Worm (Caenorhabditis elegans) whole organism, L3 larva: ENCODE results near the gene C06B8.2.
A peak's percentile ranks its signal among the peaks of the same experiment; 100 is the strongest.

Experiments
- aly-2 ChIP-seq: fragments of 150-350 bp; optimal IDR thresholded peaks from 2 replicates; lab custom pipeline; 2014; ENCODE audit warnings: missing biosample characterization, missing genetic modification characterization
- ama-1 ChIP-seq: fragments of 150-350 bp; optimal IDR thresholded peaks from 2 replicates; lab custom pipeline; 2018
- ceh-16 ChIP-seq: sonication (generic microtip); optimal IDR thresholded peaks from 2 replicates; lab custom pipeline; 2017; ENCODE audit warnings: missing biosample characterization, missing genetic modification characterization
- ceh-28 ChIP-seq: fragments of 150-350 bp; optimal IDR thresholded peaks from 2 replicates; lab custom pipeline; 2014; ENCODE audit warnings: missing biosample characterization, missing genetic modification reagents, missing genetic modification characterization
- ceh-82 ChIP-seq: fragments of 150-350 bp; optimal IDR thresholded peaks from 2 replicates; lab custom pipeline; 2014; ENCODE audit warnings: missing biosample characterization, missing genetic modification characterization
- daf-12 ChIP-seq: fragments of 150-350 bp; optimal IDR thresholded peaks from 2 replicates; lab custom pipeline; 2014; ENCODE audit warnings: missing biosample characterization, missing genetic modification reagents, missing genetic modification characterization
- egl-27 ChIP-seq: sonication (generic microtip); optimal IDR thresholded peaks from 4 replicates; lab custom pipeline; 2017; ENCODE audit warnings: missing biosample characterization, missing genetic modification reagents, missing genetic modification characterization
- elt-2 ChIP-seq: sonication (generic microtip); optimal IDR thresholded peaks from 2 replicates; lab custom pipeline; 2016; ENCODE audit warnings: missing genetic modification reagents, mild to moderate bottlenecking, missing genetic modification characterization, missing compliant biosample characterization
- elt-3 ChIP-seq, 3 experiments: fragments of 150-350 bp in 1 of 3; sonication (generic microtip) in 2 of 3; optimal IDR thresholded peaks; 2 replicates in 2 of 3; 4 replicates in 1 of 3; lab custom pipeline; 2014 to 2017; ENCODE audit warnings: missing biosample characterization in 3 of 3, missing genetic modification characterization in 3 of 3
- fkh-10 ChIP-seq: sonication (generic microtip); optimal IDR thresholded peaks from 2 replicates; lab custom pipeline; 2017; ENCODE audit warnings: missing biosample characterization, missing genetic modification reagents, missing genetic modification characterization
- lsy-12 ChIP-seq: sonication (generic microtip); optimal IDR thresholded peaks from 2 replicates; lab custom pipeline; 2016; ENCODE audit warnings: mild to moderate bottlenecking, missing genetic modification characterization, missing compliant biosample characterization
- mdl-1 ChIP-seq: fragments of 150-350 bp; optimal IDR thresholded peaks from 2 replicates; lab custom pipeline; 2014; ENCODE audit warnings: missing biosample characterization, missing genetic modification characterization
- mml-1 ChIP-seq: fragments of 150-350 bp; sonication (generic microtip); optimal IDR thresholded peaks from 3 replicates; lab custom pipeline; 2014; ENCODE audit warnings: missing biosample characterization, missing genetic modification characterization
- nfya-1 ChIP-seq: sonication (generic microtip); optimal IDR thresholded peaks from 2 replicates; lab custom pipeline; 2017; ENCODE audit warnings: missing genetic modification characterization, mild to moderate bottlenecking, missing compliant biosample characterization, antibody characterized with exemption, moderate library complexity; ENCODE audit not compliant: insufficient read depth
- nhr-23 ChIP-seq: fragments of 150-350 bp; optimal IDR thresholded peaks from 2 replicates; lab custom pipeline; 2014; ENCODE audit warnings: missing biosample characterization, missing genetic modification reagents, missing genetic modification characterization
- nhr-237 ChIP-seq: fragments of 150-350 bp; optimal IDR thresholded peaks from 2 replicates; lab custom pipeline; 2014; ENCODE audit warnings: missing biosample characterization, missing genetic modification characterization
- nhr-25 ChIP-seq: sonication (generic microtip); optimal IDR thresholded peaks from 2 replicates; lab custom pipeline; 2017; ENCODE audit warnings: missing biosample characterization, missing genetic modification characterization
- nhr-28 ChIP-seq: fragments of 150-350 bp; optimal IDR thresholded peaks from 2 replicates; lab custom pipeline; 2014; ENCODE audit warnings: missing biosample characterization, missing genetic modification characterization
- nhr-43 ChIP-seq: sonication (generic microtip); optimal IDR thresholded peaks from 2 replicates; lab custom pipeline; 2016; ENCODE audit warnings: mild to moderate bottlenecking, missing genetic modification characterization, missing compliant biosample characterization; ENCODE audit not compliant: poor library complexity, severe bottlenecking
- nhr-76 ChIP-seq: fragments of 150-350 bp; sonication (generic microtip); optimal IDR thresholded peaks from 5 replicates; lab custom pipeline; 2014; ENCODE audit warnings: missing biosample characterization, missing genetic modification characterization
- nhr-77 ChIP-seq: fragments of 150-350 bp; optimal IDR thresholded peaks from 2 replicates; lab custom pipeline; 2014; ENCODE audit warnings: missing biosample characterization, missing genetic modification characterization
- pqm-1 ChIP-seq: fragments of 150-350 bp; optimal IDR thresholded peaks from 2 replicates; lab custom pipeline; 2017; ENCODE audit warnings: missing biosample characterization, missing genetic modification characterization, inconsistent platforms
- skn-1 ChIP-seq: fragments of 150-350 bp; optimal IDR thresholded peaks from 2 replicates; lab custom pipeline; 2014; ENCODE audit warnings: missing biosample characterization, missing genetic modification characterization
- snpc-4 ChIP-seq: fragments of 150-350 bp; optimal IDR thresholded peaks from 2 replicates; lab custom pipeline; 2014; ENCODE audit warnings: missing biosample characterization, missing genetic modification characterization
- tbx-2 ChIP-seq: sonication (generic microtip); optimal IDR thresholded peaks from 2 replicates; lab custom pipeline; 2016; ENCODE audit warnings: mild to moderate bottlenecking, missing genetic modification characterization, missing compliant biosample characterization
- unc-39 ChIP-seq: sonication (generic microtip); optimal IDR thresholded peaks from 4 replicates; lab custom pipeline; 2017; ENCODE audit warnings: missing biosample characterization, missing genetic modification characterization
- unc-62 ChIP-seq: fragments of 150-350 bp; sonication (generic microtip); optimal IDR thresholded peaks from 4 replicates; lab custom pipeline; 2014; ENCODE audit warnings: missing biosample characterization, missing genetic modification reagents, missing genetic modification characterization
- zag-1 ChIP-seq: fragments of 150-350 bp; optimal IDR thresholded peaks from 2 replicates; lab custom pipeline; 2014; ENCODE audit warnings: missing biosample characterization, missing genetic modification characterization
- ztf-4 ChIP-seq: fragments of 150-350 bp; optimal IDR thresholded peaks from 2 replicates; lab custom pipeline; 2014; ENCODE audit warnings: missing biosample characterization, missing genetic modification characterization

Gene C06B8.2

ce11 chrV:15448408-15448807 lies 30.1 kb downstream of the C06B8.2 start, which contains the start of gene T26H5.4:
Gene T26H5.4, minus strand, starts transcription at chrV:15448701.
- TF ChIP-seq pqm-1 (tag; lab: Kevin White, UChicago) (peak; percentile 77), elt-2 (tag; lab: Kevin White, UChicago) (peak; percentile 81), ceh-16 (tag; lab: Kevin White, UChicago) (no peak)

DNA sequence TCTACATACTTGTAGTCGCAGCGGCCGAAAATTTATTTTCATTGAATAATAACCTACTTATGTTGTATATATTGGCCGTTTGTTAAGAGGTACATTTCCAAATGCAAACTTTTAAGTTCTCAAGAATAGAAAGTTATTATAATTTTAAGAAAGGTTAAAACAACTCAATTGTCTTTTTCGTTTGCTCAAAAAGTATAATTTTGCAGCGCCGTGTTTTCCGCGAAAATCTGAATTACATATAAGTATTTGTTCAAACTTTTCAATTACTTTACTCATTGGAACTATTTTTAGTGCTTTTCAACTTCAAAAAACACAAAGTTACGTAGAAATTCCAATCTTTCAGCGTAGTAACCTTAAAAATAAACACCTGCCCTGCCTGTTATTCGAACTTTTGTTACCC lies 33.1 kb downstream of the C06B8.2 start, which contains the start of gene srh-239:
srh-239 (plus strand) TSS at position 301 of the 400 bp plus-strand sequence.
- TF ChIP-seq ceh-28 (tag; lab: Kevin White, UChicago) (no peak), nhr-25 (tag; lab: Kevin White, UChicago) (no peak), unc-39 (tag; lab: Kevin White, UChicago) (no peak), ceh-82 (tag; lab: Kevin White, UChicago) (no peak), aly-2 (tag; lab: Kevin White, UChicago) (no peak), nhr-28 (no peak), mml-1 (tag; lab: Kevin White, UChicago) (no peak), unc-62 (GFP tag; lab: Kevin White, UChicago) (no peak), egl-27 (tag; lab: Kevin White, UChicago) (no peak), elt-3 (tag; optimal IDR thresholded peaks at IDR 0.05; lab: Kevin White, UChicago) (no peak), nhr-23 (tag; lab: Kevin White, UChicago) (no peak), nhr-76 (tag; lab: Kevin White, UChicago) (no peak), daf-12 (tag; lab: Kevin White, UChicago) (no peak), ztf-4 (tag; lab: Kevin White, UChicago) (no peak), pqm-1 (tag; lab: Kevin White, UChicago) (no peak), nhr-43 (tag; lab: Kevin White, UChicago) (no peak)

ce11 chrV:15444615-15445014 lies 33.9 kb downstream of the C06B8.2 start, which contains the start of gene T26H5.9:
Gene T26H5.9, plus strand, starts transcription at chrV:15444916.
- TF ChIP-seq pqm-1 (tag; lab: Kevin White, UChicago) (peak; percentile 12), fkh-10 (GFP tag; lab: Kevin White, UChicago) (no peak), elt-2 (tag; lab: Kevin White, UChicago) (peak; percentile 65)
- TF ChIP-seq, all 47 proteins: peak for 2

DNA sequence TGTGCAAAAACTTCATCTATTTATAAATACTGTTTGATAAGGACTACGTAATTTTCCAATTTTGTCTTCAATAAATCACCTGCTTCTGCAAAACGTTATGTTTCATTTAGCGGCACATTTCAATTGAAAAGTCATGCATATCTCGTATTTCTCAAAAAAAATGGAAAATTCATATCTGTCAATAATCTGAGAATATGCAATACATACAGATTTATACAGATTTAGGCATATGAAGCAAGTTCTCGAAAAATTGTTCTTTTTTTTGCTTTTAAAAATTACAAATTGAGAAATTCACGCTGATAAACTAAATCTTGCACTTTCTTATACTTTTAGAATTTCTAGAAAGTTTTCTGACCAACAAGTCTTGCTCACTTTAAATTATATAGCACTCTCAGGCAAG lies 34.4 kb downstream of the C06B8.2 start, which contains the start of gene T26H5.11:
T26H5.11 (minus strand) TSS at position 101 of the 400 bp plus-strand sequence.
- TF ChIP-seq mdl-1 (tag; lab: Kevin White, UChicago) (no peak), aly-2 (tag; lab: Kevin White, UChicago) (no peak), ama-1 (lab: Kevin White, UChicago) (no peak), lsy-12 (tag; lab: Kevin White, UChicago) (no peak), nhr-25 (tag; lab: Kevin White, UChicago) (no peak), nhr-237 (tag; lab: Kevin White, UChicago) (no peak), elt-2 (tag; lab: Kevin White, UChicago) (no peak), skn-1 (no peak)

- TF ChIP-seq zag-1 (tag; lab: Kevin White, UChicago) (no peak), ceh-28 (tag; lab: Kevin White, UChicago) (no peak), nhr-23 (tag; lab: Kevin White, UChicago) (no peak), snpc-4 (tag; lab: Kevin White, UChicago) (no peak), nhr-77 (tag; lab: Kevin White, UChicago) (no peak), tbx-2 (tag; lab: Kevin White, UChicago) (no peak)
These were observed 34.8 kb downstream of the C06B8.2 start, which contains the start of gene T26H5.10 for ce11 chrV:15443708-15444107. Gene T26H5.10, minus strand, starts transcription at chrV:15443808.

ce11 chrV:15442384-15442783 lies 36.2 kb downstream of the C06B8.2 start:
- TF ChIP-seq nfya-1 (tag; lab: Kevin White, UChicago) (peak; percentile 62), nhr-237 (tag; lab: Kevin White, UChicago) (no peak)
